Fruit fly (Drosophila melanogaster) whole organism, adult: Measurements from ENCODE around the gene CG8563.

Experiments used
- CG33017 ChIP-seq: fragments of 200-800 bp; sonication (Bioruptor generic); optimal IDR thresholded peaks from 2 replicates; lab custom pipeline; 2018; ENCODE audit warnings: missing biosample characterization, mild to moderate bottlenecking, missing genetic modification characterization, moderate library complexity
- CG5204 ChIP-seq: fragments of 200-800 bp; sonication (Bioruptor generic); optimal IDR thresholded peaks from 2 replicates; lab custom pipeline; 2016; ENCODE audit warnings: missing biosample characterization, missing genetic modification characterization
- Crg-1 ChIP-seq: fragments of 200-800 bp; sonication (Bioruptor generic); optimal IDR thresholded peaks from 2 replicates; lab custom pipeline; 2016; ENCODE audit warnings: missing biosample characterization, missing genetic modification characterization
- Mnt ChIP-seq: fragments of 200-800 bp; sonication (Bioruptor generic); optimal IDR thresholded peaks from 2 replicates; lab custom pipeline; 2016; ENCODE audit warnings: missing biosample characterization, mild to moderate bottlenecking, missing genetic modification characterization
- cic ChIP-seq: fragments of 200-800 bp; sonication (Bioruptor generic); optimal IDR thresholded peaks from 2 replicates; lab custom pipeline; 2017; ENCODE audit warnings: missing biosample characterization, mild to moderate bottlenecking, missing genetic modification characterization, moderate library complexity
- kay ChIP-seq: fragments of 200-800 bp; sonication (Bioruptor generic); peaks from one replicate; lab custom pipeline; 2016; ENCODE audit warnings: missing biosample characterization, missing genetic modification characterization, borderline replicate concordance
- pad ChIP-seq: fragments of 200-800 bp; sonication (Bioruptor generic); optimal IDR thresholded peaks from 3 replicates; lab custom pipeline; 2017; ENCODE audit warnings: missing biosample characterization, missing genetic modification characterization, mild to moderate bottlenecking, moderate library complexity, missing genetic modification reagents
- tj ChIP-seq: fragments of 200-800 bp; sonication (Bioruptor generic); optimal IDR thresholded peaks from 3 replicates; lab custom pipeline; 2017; ENCODE audit warnings: missing biosample characterization, mild to moderate bottlenecking, missing genetic modification characterization, moderate library complexity

- TF ChIP-seq Crg-1 (GFP tag; lab: Kevin White, UChicago) (no peak), CG5204 (GFP tag; lab: Kevin White, UChicago) (no peak), Mnt (GFP tag; lab: Kevin White, UChicago) (peak; percentile 40), pad (peak; percentile 53), CG33017 (tag; lab: Kevin White, UChicago) (no peak), tj (GFP tag; lab: Kevin White, UChicago) (peak; percentile 49), kay (GFP tag; lab: Kevin White, UChicago) (no peak), cic (peak; percentile 22)
Measured at dm6 chr3L:7356386-7357117, 34.0 kb upstream of the CG8563 start, which contains the start of gene CTCF.
